Worm (Caenorhabditis elegans) whole organism, L3 larva: ENCODE results near the gene F55B11.5.

Experiments
- R02D3.7 ChIP-seq: fragments of 150-350 bp; optimal IDR thresholded peaks from 2 replicates; lab custom pipeline; 2014; ENCODE audit warnings: missing biosample characterization, missing genetic modification characterization
- elt-2 ChIP-seq: sonication (generic microtip); optimal IDR thresholded peaks from 2 replicates; lab custom pipeline; 2016; ENCODE audit warnings: missing genetic modification reagents, mild to moderate bottlenecking, missing genetic modification characterization, missing compliant biosample characterization
- hmg-11 ChIP-seq: sonication (generic microtip); optimal IDR thresholded peaks from 2 replicates; lab custom pipeline; 2016; ENCODE audit warnings: missing genetic modification characterization, missing compliant biosample characterization
- nhr-12 ChIP-seq: fragments of 150-350 bp; optimal IDR thresholded peaks from 2 replicates; lab custom pipeline; 2014; ENCODE audit warnings: missing biosample characterization, missing genetic modification characterization
- nhr-23 ChIP-seq: fragments of 150-350 bp; optimal IDR thresholded peaks from 2 replicates; lab custom pipeline; 2014; ENCODE audit warnings: missing biosample characterization, missing genetic modification reagents, missing genetic modification characterization
- nhr-67 ChIP-seq: fragments of 150-350 bp; optimal IDR thresholded peaks from 2 replicates; lab custom pipeline; 2014; ENCODE audit warnings: missing biosample characterization, missing genetic modification characterization
- nhr-77 ChIP-seq: fragments of 150-350 bp; optimal IDR thresholded peaks from 2 replicates; lab custom pipeline; 2014; ENCODE audit warnings: missing biosample characterization, missing genetic modification characterization
- pha-4 ChIP-seq: fragments of 150-350 bp; optimal IDR thresholded peaks from 2 replicates; lab custom pipeline; 2014; ENCODE audit warnings: missing biosample characterization, missing genetic modification reagents, missing genetic modification characterization
- snpc-4 ChIP-seq: fragments of 150-350 bp; optimal IDR thresholded peaks from 2 replicates; lab custom pipeline; 2014; ENCODE audit warnings: missing biosample characterization, missing genetic modification characterization
- unc-62 ChIP-seq: fragments of 150-350 bp; sonication (generic microtip); optimal IDR thresholded peaks from 4 replicates; lab custom pipeline; 2014; ENCODE audit warnings: missing biosample characterization, missing genetic modification reagents, missing genetic modification characterization
- ztf-4 ChIP-seq: fragments of 150-350 bp; optimal IDR thresholded peaks from 2 replicates; lab custom pipeline; 2014; ENCODE audit warnings: missing biosample characterization, missing genetic modification characterization

ce11 chrIV:14395531-14395930 lies 32.0 kb upstream of the F55B11.5 start:
- TF ChIP-seq unc-62 (GFP tag; lab: Kevin White, UChicago) (no peak), ztf-4 (tag; lab: Kevin White, UChicago) (no peak), nhr-67 (tag; lab: Kevin White, UChicago) (no peak), nhr-77 (tag; lab: Kevin White, UChicago) (no peak), snpc-4 (tag; lab: Kevin White, UChicago) (no peak), pha-4 (tag; lab: Kevin White, UChicago) (no peak), nhr-23 (tag; lab: Kevin White, UChicago) (no peak), elt-2 (tag; lab: Kevin White, UChicago) (no peak), R02D3.7 (tag; lab: Kevin White, UChicago) (no peak), hmg-11 (no peak), nhr-12 (tag; lab: Kevin White, UChicago) (no peak)
